Worm (Caenorhabditis elegans): ENCODE data around the gene K07G6.1.

- TF ChIP-seq unc-62 (GFP tag; optimal IDR thresholded peaks at IDR 0.05 in 1 of 2): no peak
- no peak for TF ChIP-seq unc-62 (tag; optimal IDR thresholded peaks at IDR 0.05)
- TF ChIP-seq hmg-1.1 (GFP tag; IDR thresholded peaks at IDR 0.05): no peak
- no peak for TF ChIP-seq zag-1 (tag; optimal IDR thresholded peaks at IDR 0.05)
Observed at ce11 chrII:1744183-1744582, 2.8 kb downstream of the K07G6.1 start, which contains the start of gene clec-19.

Measured in whole organism, L4 larva.